Worm (Caenorhabditis elegans) whole organism, L4 larva: Measurements from ENCODE around the gene C08A9.3.

Source experiments
- F44E2.7 ChIP-seq: fragments of 200-800 bp; sonication (Bioruptor generic); IDR thresholded peaks from 2 replicates; pipeline ENCODE4 v2.1.2; 2022; ENCODE audit warnings: missing genetic modification characterization, missing compliant biosample characterization
- ZK546.5 ChIP-seq, 2 experiments: sonication (generic microtip); optimal IDR thresholded peaks; 2 replicates each; lab custom pipeline; 2017; ENCODE audit warnings: missing biosample characterization in 2 of 2, missing genetic modification characterization in 2 of 2
- ceh-28 ChIP-seq: fragments of 150-350 bp; optimal IDR thresholded peaks from 2 replicates; lab custom pipeline; 2014; ENCODE audit warnings: missing biosample characterization, missing genetic modification reagents, missing genetic modification characterization
- mdt-29 ChIP-seq: fragments of 200-800 bp; sonication (Bioruptor generic); IDR thresholded peaks from 2 replicates; pipeline ENCODE4 v1.3.6; 2022; ENCODE audit warnings: missing genetic modification reagents, missing genetic modification characterization, missing compliant biosample characterization
- spr-3 ChIP-seq: fragments of 200-800 bp; sonication (Bioruptor generic); optimal IDR thresholded peaks from 2 replicates; lab custom pipeline; 2018; ENCODE audit warnings: mild to moderate bottlenecking, missing genetic modification characterization, missing compliant biosample characterization

DNA sequence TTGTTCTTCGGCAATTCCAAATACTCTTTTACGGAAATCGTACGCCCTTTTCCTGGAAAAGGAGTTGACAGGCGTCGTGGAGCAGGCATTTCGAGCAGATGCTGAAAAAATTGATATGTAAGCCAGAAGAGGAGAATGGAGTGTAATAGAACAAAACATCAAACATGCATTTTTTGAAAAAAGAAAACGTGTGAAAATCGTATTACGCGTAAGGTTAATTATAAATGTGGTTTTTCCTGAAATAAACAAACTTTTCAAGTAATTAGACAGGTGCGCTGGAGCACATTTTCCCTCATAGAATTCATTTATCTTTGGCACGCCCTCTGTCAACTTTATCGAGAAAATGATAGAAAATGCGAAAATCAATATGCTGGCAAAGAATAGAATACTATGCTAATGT is 22.0 kb upstream of the C08A9.3 start, which contains the start of gene lido-6:
- TF ChIP-seq F44E2.7 (GFP tag; lab: Robert Waterston, UW) (no peak), ZK546.5 (tag; optimal IDR thresholded peaks at IDR 0.05; lab: Kevin White, UChicago) (no peak), ceh-28 (tag; lab: Kevin White, UChicago) (no peak), spr-3 (GFP tag; lab: Kevin White, UChicago) (no peak), mdt-29 (GFP tag; lab: Robert Waterston, UW) (no peak)
